Worm (Caenorhabditis elegans): Measurements from ENCODE around the gene C25F6.1.

DNA sequence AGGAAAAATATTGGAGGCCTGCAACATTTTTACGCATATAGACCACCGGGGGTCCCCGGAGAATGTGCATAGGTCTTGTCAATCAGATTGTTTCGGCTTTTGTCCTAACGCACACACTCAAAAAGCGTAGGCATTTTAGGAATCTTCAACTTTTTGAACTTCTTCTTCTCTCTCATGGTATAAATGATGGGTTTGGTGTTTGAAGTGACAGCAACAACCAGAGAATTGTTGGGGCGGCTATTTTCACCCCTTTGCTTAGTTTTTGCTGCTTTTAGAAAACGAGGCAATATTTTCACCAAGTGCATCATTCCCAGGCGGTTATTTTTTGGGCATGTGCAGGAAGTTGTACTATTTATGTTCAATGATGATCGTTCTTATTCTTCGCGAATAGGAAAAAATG is 34.6 kb upstream of the C25F6.1 start:
- no peak for TF ChIP-seq ztf-11 (tag; optimal IDR thresholded peaks at IDR 0.05)
- TF ChIP-seq nfya-1 (tag; optimal IDR thresholded peaks at IDR 0.05; ENCODE audit: insufficient read depth) = no peak
- no peak for TF ChIP-seq nhr-76 (tag; optimal IDR thresholded peaks at IDR 0.05)
- TF ChIP-seq nhr-11 (tag; optimal IDR thresholded peaks at IDR 0.05) = no peak
- TF ChIP-seq elt-3 (tag; optimal IDR thresholded peaks at IDR 0.05) = no peak
- no peak for TF ChIP-seq skn-1 (tag; optimal IDR thresholded peaks at IDR 0.05)

Measured in whole organism, L3 larva.